Worm (Caenorhabditis elegans) whole organism, L2 larva: Measurements from ENCODE around the gene F15E6.9.

Experiments
- R02D3.7 ChIP-seq: fragments of 150-350 bp; optimal IDR thresholded peaks from 2 replicates; lab custom pipeline; 2014; ENCODE audit warnings: missing biosample characterization, missing genetic modification characterization
- Y55F3AM.14 ChIP-seq: fragments of 200-800 bp; sonication (Bioruptor generic); optimal IDR thresholded peaks from 2 replicates; lab custom pipeline; 2018; ENCODE audit warnings: mild to moderate bottlenecking, missing genetic modification characterization, missing compliant biosample characterization
- ZK546.5 ChIP-seq: sonication (generic microtip); optimal IDR thresholded peaks from 2 replicates; lab custom pipeline; 2017; ENCODE audit warnings: missing biosample characterization, missing genetic modification characterization
- aly-2 ChIP-seq: fragments of 150-350 bp; optimal IDR thresholded peaks from 2 replicates; lab custom pipeline; 2014; ENCODE audit warnings: missing biosample characterization, missing genetic modification characterization
- ceh-16 ChIP-seq: fragments of 150-350 bp; optimal IDR thresholded peaks from 2 replicates; lab custom pipeline; 2014; ENCODE audit warnings: missing biosample characterization, missing genetic modification characterization
- ceh-82 ChIP-seq: fragments of 150-350 bp; optimal IDR thresholded peaks from 2 replicates; lab custom pipeline; 2014; ENCODE audit warnings: missing biosample characterization, missing genetic modification characterization
- crh-2 ChIP-seq: sonication (generic microtip); optimal IDR thresholded peaks from 2 replicates; lab custom pipeline; 2017; ENCODE audit warnings: missing biosample characterization, missing genetic modification characterization
- egl-27 ChIP-seq: sonication (generic microtip); optimal IDR thresholded peaks from 3 replicates; lab custom pipeline; 2017; ENCODE audit warnings: missing biosample characterization, missing genetic modification reagents, missing genetic modification characterization
- elt-1 ChIP-seq: fragments of 150-350 bp; optimal IDR thresholded peaks from 2 replicates; lab custom pipeline; 2014; ENCODE audit warnings: missing biosample characterization, missing genetic modification characterization
- elt-3 ChIP-seq: sonication (generic microtip); optimal IDR thresholded peaks from 2 replicates; lab custom pipeline; 2017; ENCODE audit warnings: missing biosample characterization, missing genetic modification characterization
- fos-1 ChIP-seq: fragments of 150-350 bp; optimal IDR thresholded peaks from 2 replicates; lab custom pipeline; 2014; ENCODE audit warnings: missing biosample characterization, missing genetic modification characterization
- gmeb-1 ChIP-seq: fragments of 150-350 bp; optimal IDR thresholded peaks from 2 replicates; lab custom pipeline; 2014; ENCODE audit warnings: missing biosample characterization, missing genetic modification characterization
- lin-11 ChIP-seq: fragments of 150-350 bp; sonication (generic microtip); optimal IDR thresholded peaks from 2 replicates; lab custom pipeline; 2014; ENCODE audit warnings: missing biosample characterization, missing genetic modification characterization, inconsistent platforms, mixed read lengths
- lin-13 ChIP-seq: fragments of 150-350 bp; optimal IDR thresholded peaks from 2 replicates; lab custom pipeline; 2014; ENCODE audit warnings: missing biosample characterization, missing genetic modification reagents, missing genetic modification characterization
- lin-39 ChIP-seq: fragments of 150-350 bp; optimal IDR thresholded peaks from 2 replicates; lab custom pipeline; 2014; ENCODE audit warnings: missing biosample characterization, missing genetic modification reagents, missing genetic modification characterization
- lsy-2 ChIP-seq, 2 experiments: fragments of 150-350 bp in 1 of 2; sonication (generic microtip) in 1 of 2; optimal IDR thresholded peaks; 2 replicates each; lab custom pipeline; 2014 to 2017; ENCODE audit warnings: missing biosample characterization in 2 of 2, missing genetic modification characterization in 2 of 2
- mdl-1 ChIP-seq, 2 experiments: fragments of 150-350 bp in 1 of 2; sonication (generic microtip) in 1 of 2; optimal IDR thresholded peaks; 2 replicates each; lab custom pipeline; 2017; ENCODE audit warnings: missing biosample characterization in 2 of 2, missing genetic modification characterization in 2 of 2
- nhr-10 ChIP-seq: sonication (generic microtip); optimal IDR thresholded peaks from 2 replicates; lab custom pipeline; 2017; ENCODE audit warnings: missing biosample characterization, missing genetic modification characterization
- nhr-11 ChIP-seq: fragments of 150-350 bp; optimal IDR thresholded peaks from 2 replicates; lab custom pipeline; 2014; ENCODE audit warnings: missing biosample characterization, missing genetic modification characterization
- nhr-129 ChIP-seq: fragments of 150-350 bp; optimal IDR thresholded peaks from 2 replicates; lab custom pipeline; 2014; ENCODE audit warnings: missing biosample characterization, missing genetic modification characterization
- nhr-23 ChIP-seq: fragments of 150-350 bp; optimal IDR thresholded peaks from 2 replicates; lab custom pipeline; 2014; ENCODE audit warnings: missing biosample characterization, missing genetic modification reagents, missing genetic modification characterization
- nhr-25 ChIP-seq: fragments of 150-350 bp; sonication (generic microtip); optimal IDR thresholded peaks from 3 replicates; lab custom pipeline; 2014; ENCODE audit warnings: missing biosample characterization, missing genetic modification characterization
- nhr-77 ChIP-seq: fragments of 150-350 bp; optimal IDR thresholded peaks from 2 replicates; lab custom pipeline; 2014; ENCODE audit warnings: missing biosample characterization, missing genetic modification characterization
- skn-1 ChIP-seq: sonication (generic microtip); optimal IDR thresholded peaks from 2 replicates; lab custom pipeline; 2017; ENCODE audit warnings: missing biosample characterization, missing genetic modification characterization
- sma-3 ChIP-seq: sonication (generic microtip); optimal IDR thresholded peaks from 2 replicates; lab custom pipeline; 2016; ENCODE audit warnings: missing genetic modification reagents, missing genetic modification characterization, missing compliant biosample characterization
- sma-9 ChIP-seq, 2 experiments: fragments of 150-350 bp in 1 of 2; sonication (generic microtip) in 1 of 2; optimal IDR thresholded peaks; 2 replicates each; lab custom pipeline; 2014 to 2016; ENCODE audit warnings: missing genetic modification characterization in 2 of 2, mild to moderate bottlenecking in 1 of 2, missing biosample characterization in 1 of 2, missing compliant biosample characterization in 1 of 2, missing genetic modification reagents in 1 of 2, moderate library complexity in 1 of 2
- snpc-4 ChIP-seq: fragments of 150-350 bp; optimal IDR thresholded peaks from 2 replicates; lab custom pipeline; 2014; ENCODE audit warnings: missing biosample characterization, missing genetic modification characterization
- unc-55 ChIP-seq: fragments of 150-350 bp; sonication (generic microtip); optimal IDR thresholded peaks from 3 replicates; lab custom pipeline; 2014; ENCODE audit warnings: missing biosample characterization, missing genetic modification reagents, missing genetic modification characterization
- unc-62 ChIP-seq: fragments of 150-350 bp; optimal IDR thresholded peaks from 2 replicates; lab custom pipeline; 2014; ENCODE audit warnings: missing biosample characterization, missing genetic modification reagents, missing genetic modification characterization
- ztf-11 ChIP-seq: sonication (generic microtip); optimal IDR thresholded peaks from 2 replicates; lab custom pipeline; 2017; ENCODE audit warnings: missing biosample characterization, missing genetic modification characterization
- ztf-4 ChIP-seq: fragments of 150-350 bp; optimal IDR thresholded peaks from 2 replicates; lab custom pipeline; 2014; ENCODE audit warnings: missing biosample characterization, missing genetic modification characterization

F15E6.9 gene

ce11 chrIV:4336139-4336851 lies 37.4 kb upstream of the F15E6.9 start, which contains the start of the genes W03B1.3 and oac-51:
TSS of gene W03B1.3 (minus strand) at chrIV:4336239.
TSS of gene oac-51 (plus strand) at chrIV:4336801.
- TF ChIP-seq mdl-1 (tag; optimal IDR thresholded peaks at IDR 0.05; lab: Kevin White, UChicago) = no peak

ce11 chrIV:4326445-4326844 lies 27.6 kb upstream of the F15E6.9 start, which contains the start of gene trpl-2:
TSS of gene trpl-2 (plus strand) at chrIV:4326654.
- TF ChIP-seq unc-62 (GFP tag; lab: Kevin White, UChicago) (no peak), fos-1 (tag; lab: Kevin White, UChicago) (peak; percentile 75)
- TF ChIP-seq, all 48 proteins: peak for 1

ce11 chrIV:4319473-4319872 lies 20.6 kb upstream of the F15E6.9 start:
- TF ChIP-seq lsy-2 (tag; optimal IDR thresholded peaks at IDR 0.05; lab: Kevin White, UChicago) (no peak), gmeb-1 (no peak), crh-2 (no peak), nhr-11 (tag; lab: Kevin White, UChicago) (no peak), ceh-82 (tag; lab: Kevin White, UChicago) (no peak), sma-3 (GFP tag; lab: Kevin White, UChicago) (no peak), nhr-23 (tag; lab: Kevin White, UChicago) (no peak), sma-9 (GFP tag; optimal IDR thresholded peaks at IDR 0.05; lab: Kevin White, UChicago) (no peak), sma-9 (tag; optimal IDR thresholded peaks at IDR 0.05; lab: Kevin White, UChicago) (no peak), egl-27 (tag; lab: Kevin White, UChicago) (no peak), elt-3 (tag; lab: Kevin White, UChicago) (no peak), unc-55 (GFP tag; lab: Kevin White, UChicago) (no peak), nhr-129 (tag; lab: Kevin White, UChicago) (no peak), aly-2 (tag; lab: Kevin White, UChicago) (no peak), lin-13 (no peak), ZK546.5 (no peak), nhr-77 (tag; lab: Kevin White, UChicago) (no peak), nhr-25 (tag; lab: Kevin White, UChicago) (no peak), ztf-4 (tag; lab: Kevin White, UChicago) (no peak)

ce11 chrIV:4318056-4318455 lies 19.2 kb upstream of the F15E6.9 start:
- no peak for TF ChIP-seq skn-1 (tag; lab: Kevin White, UChicago)
- TF ChIP-seq elt-1 (tag; lab: Kevin White, UChicago) = no peak
- TF ChIP-seq sma-3 (GFP tag; lab: Kevin White, UChicago) = no peak
- TF ChIP-seq ztf-11 (tag; lab: Kevin White, UChicago) = no peak

ce11 chrIV:4317638-4318037 lies 18.8 kb upstream of the F15E6.9 start:
- TF ChIP-seq lsy-2 (tag; optimal IDR thresholded peaks at IDR 0.05; lab: Kevin White, UChicago) (no peak), nhr-23 (tag; lab: Kevin White, UChicago) (no peak), Y55F3AM.14 (no peak), nhr-129 (tag; lab: Kevin White, UChicago) (no peak), unc-62 (GFP tag; lab: Kevin White, UChicago) (no peak), nhr-10 (tag; lab: Kevin White, UChicago) (no peak), ceh-16 (tag; lab: Kevin White, UChicago) (no peak)

ce11 chrIV:4316813-4317408 lies 18.0 kb upstream of the F15E6.9 start, which contains the start of gene Y24D9B.1:
TSS of gene Y24D9B.1 (plus strand) at chrIV:4317358.
- TF ChIP-seq unc-62 (GFP tag; lab: Kevin White, UChicago) = no peak
- TF ChIP-seq lin-39 (tag; lab: Kevin White, UChicago) = no peak
- no peak for TF ChIP-seq lin-11
- no peak for TF ChIP-seq snpc-4 (tag; lab: Kevin White, UChicago)
- no peak for TF ChIP-seq ceh-16 (tag; lab: Kevin White, UChicago)
- no peak for TF ChIP-seq sma-3 (GFP tag; lab: Kevin White, UChicago)
- TF ChIP-seq R02D3.7 (tag; lab: Kevin White, UChicago) = no peak
- TF ChIP-seq, all 48 proteins: peak for 0
